Worm (Caenorhabditis elegans) whole organism, L1 larva: ENCODE data around the gene lmtr-3.

Source experiments
- C16A3.4 ChIP-seq: fragments of 150-350 bp; optimal IDR thresholded peaks from 2 replicates; lab custom pipeline; 2014; ENCODE audit warnings: missing biosample characterization, missing genetic modification characterization
- F16B12.6 ChIP-seq: fragments of 150-350 bp; optimal IDR thresholded peaks from 2 replicates; lab custom pipeline; 2014; ENCODE audit warnings: missing biosample characterization, missing genetic modification characterization
- alr-1 ChIP-seq: fragments of 200-800 bp; sonication (Bioruptor generic); optimal IDR thresholded peaks from 2 replicates; lab custom pipeline; 2018; ENCODE audit warnings: borderline replicate concordance, mild to moderate bottlenecking, missing genetic modification characterization, missing compliant biosample characterization
- blmp-1 ChIP-seq: fragments of 150-350 bp; optimal IDR thresholded peaks from 2 replicates; lab custom pipeline; 2014; ENCODE audit warnings: missing biosample characterization, missing genetic modification characterization
- ceh-82 ChIP-seq, 3 experiments: fragments of 150-350 bp in 1 of 3; sonication (generic microtip) in 2 of 3; optimal IDR thresholded peaks; 2 replicates each; lab custom pipeline; 2014 to 2017; ENCODE audit warnings: missing biosample characterization in 3 of 3, missing genetic modification characterization in 3 of 3
- ces-1 ChIP-seq: fragments of 150-350 bp; optimal IDR thresholded peaks from 2 replicates; lab custom pipeline; 2014; ENCODE audit warnings: missing biosample characterization, missing genetic modification reagents, missing genetic modification characterization
- dpl-1 ChIP-seq, 3 experiments: fragments of 150-350 bp in 2 of 3; sonication (generic microtip) in 1 of 3; optimal IDR thresholded peaks; 2 replicates each; lab custom pipeline; 2014 to 2017; ENCODE audit warnings: missing biosample characterization in 3 of 3, missing genetic modification characterization in 3 of 3, missing genetic modification reagents in 3 of 3
- dsc-1 ChIP-seq: sonication (generic microtip); optimal IDR thresholded peaks from 2 replicates; lab custom pipeline; 2016; ENCODE audit warnings: mild to moderate bottlenecking, missing genetic modification characterization, missing compliant biosample characterization
- efl-1 ChIP-seq, 4 experiments: fragments of 150-350 bp; optimal IDR thresholded peaks in 3 of 4; peaks in 1 of 4; 1 replicate in 1 of 4; 2 replicates in 3 of 4; lab custom pipeline; 2014; ENCODE audit warnings: missing biosample characterization in 2 of 4, missing genetic modification characterization in 2 of 4, missing genetic modification reagents in 2 of 4
- egl-13 ChIP-seq: sonication (generic microtip); optimal IDR thresholded peaks from 2 replicates; lab custom pipeline; 2016; ENCODE audit warnings: missing genotype, missing genetic modification reagents, missing genetic modification characterization, missing compliant biosample characterization
- egl-27 ChIP-seq, 2 experiments: fragments of 150-350 bp in 1 of 2; sonication (generic microtip); optimal IDR thresholded peaks; 3 replicates each; lab custom pipeline; 2017 to 2018; ENCODE audit warnings: missing biosample characterization in 2 of 2, missing genetic modification characterization in 2 of 2, missing genetic modification reagents in 2 of 2
- ets-5 ChIP-seq: fragments of 200-800 bp; sonication (Bioruptor generic); IDR thresholded peaks from 2 replicates; pipeline ENCODE4 v1.3.6; 2022; ENCODE audit warnings: missing genetic modification characterization, missing compliant biosample characterization
- fkh-8 ChIP-seq: sonication (generic microtip); optimal IDR thresholded peaks from 2 replicates; lab custom pipeline; 2016; ENCODE audit warnings: mild to moderate bottlenecking, missing genetic modification characterization, missing compliant biosample characterization
- hlh-4 ChIP-seq: sonication (generic microtip); optimal IDR thresholded peaks from 2 replicates; lab custom pipeline; 2016; ENCODE audit warnings: mild to moderate bottlenecking, missing genetic modification characterization, missing compliant biosample characterization
- hpl-2 ChIP-seq: fragments of 150-350 bp; optimal IDR thresholded peaks from 2 replicates; lab custom pipeline; 2014; ENCODE audit warnings: missing biosample characterization, missing genetic modification reagents, missing genetic modification characterization
- irx-1 ChIP-seq: sonication (generic microtip); optimal IDR thresholded peaks from 2 replicates; lab custom pipeline; 2016; ENCODE audit warnings: missing genetic modification characterization, missing compliant biosample characterization
- isw-1 ChIP-seq: fragments of 200-800 bp; sonication (Bioruptor generic); IDR thresholded peaks from 2 replicates; pipeline ENCODE4 v1.3.6; 2022; ENCODE audit warnings: missing genetic modification characterization, missing compliant biosample characterization
- jun-1 ChIP-seq: fragments of 150-350 bp; optimal IDR thresholded peaks from 2 replicates; lab custom pipeline; 2014; ENCODE audit warnings: missing biosample characterization, missing genetic modification reagents, missing genetic modification characterization
- lin-13 ChIP-seq: fragments of 150-350 bp; optimal IDR thresholded peaks from 2 replicates; lab custom pipeline; 2014; ENCODE audit warnings: missing biosample characterization, missing genetic modification reagents, missing genetic modification characterization
- lir-3 ChIP-seq: sonication (generic microtip); optimal IDR thresholded peaks from 2 replicates; lab custom pipeline; 2016; ENCODE audit warnings: mild to moderate bottlenecking, missing genetic modification characterization, moderate library complexity, missing compliant biosample characterization; ENCODE audit not compliant: poor library complexity
- lsy-2 ChIP-seq, 2 experiments: fragments of 150-350 bp; optimal IDR thresholded peaks; 2 replicates each; lab custom pipeline; 2014; ENCODE audit warnings: missing biosample characterization in 2 of 2, missing genetic modification characterization in 2 of 2
- nhr-19 ChIP-seq: fragments of 200-800 bp; sonication (Bioruptor generic); conservative IDR thresholded peaks from 2 replicates; pipeline ENCODE4 v1.3.6; 2022; ENCODE audit warnings: missing genetic modification characterization, missing compliant biosample characterization
- nhr-20 ChIP-seq: sonication (generic microtip); optimal IDR thresholded peaks from 2 replicates; lab custom pipeline; 2016; ENCODE audit warnings: mild to moderate bottlenecking, missing genetic modification characterization, missing compliant biosample characterization
- nhr-76 ChIP-seq: sonication (generic microtip); optimal IDR thresholded peaks from 2 replicates; lab custom pipeline; 2017; ENCODE audit warnings: missing biosample characterization, missing genetic modification characterization
- nhr-84 ChIP-seq: sonication (generic microtip); optimal IDR thresholded peaks from 2 replicates; lab custom pipeline; 2017; ENCODE audit warnings: missing biosample characterization, missing genetic modification characterization
- nhr-90 ChIP-seq: sonication (generic microtip); optimal IDR thresholded peaks from 2 replicates; lab custom pipeline; 2016; ENCODE audit warnings: mild to moderate bottlenecking, missing genetic modification characterization, missing compliant biosample characterization; ENCODE audit not compliant: poor library complexity
- pax-3 ChIP-seq: fragments of 200-800 bp; sonication (Bioruptor generic); optimal IDR thresholded peaks from 2 replicates; lab custom pipeline; 2018; ENCODE audit warnings: mild to moderate bottlenecking, missing genetic modification characterization, moderate library complexity, missing compliant biosample characterization
- rnt-1 ChIP-seq: sonication (generic microtip); optimal IDR thresholded peaks from 2 replicates; lab custom pipeline; 2016; ENCODE audit warnings: mild to moderate bottlenecking, missing genetic modification characterization, moderate library complexity, missing compliant biosample characterization
- skn-1 ChIP-seq: fragments of 150-350 bp; optimal IDR thresholded peaks from 2 replicates; lab custom pipeline; 2014; ENCODE audit warnings: missing biosample characterization, missing genetic modification characterization
- snu-23 ChIP-seq: sonication (generic microtip); optimal IDR thresholded peaks from 2 replicates; lab custom pipeline; 2016; ENCODE audit warnings: missing genetic modification characterization, missing compliant biosample characterization
- sup-37 ChIP-seq: fragments of 200-800 bp; sonication (Bioruptor generic); optimal IDR thresholded peaks from 2 replicates; lab custom pipeline; 2018; ENCODE audit warnings: mild to moderate bottlenecking, missing genetic modification characterization, missing compliant biosample characterization
- tbx-2 ChIP-seq: sonication (generic microtip); optimal IDR thresholded peaks from 2 replicates; lab custom pipeline; 2016; ENCODE audit warnings: missing genetic modification characterization, missing compliant biosample characterization
- unc-130 ChIP-seq: fragments of 150-350 bp; optimal IDR thresholded peaks from 2 replicates; lab custom pipeline; 2017; ENCODE audit warnings: missing biosample characterization, missing genetic modification characterization, inconsistent platforms
- unc-62 ChIP-seq: fragments of 150-350 bp; optimal IDR thresholded peaks from 2 replicates; lab custom pipeline; 2014; ENCODE audit warnings: missing biosample characterization, missing genetic modification reagents, missing genetic modification characterization
- unc-86 ChIP-seq: sonication (generic microtip); optimal IDR thresholded peaks from 2 replicates; lab custom pipeline; 2016; ENCODE audit warnings: missing genetic modification characterization, missing compliant biosample characterization
- vab-15 ChIP-seq: sonication (generic microtip); optimal IDR thresholded peaks from 2 replicates; lab custom pipeline; 2017; ENCODE audit warnings: missing genotype, mild to moderate bottlenecking, missing genetic modification characterization, missing compliant biosample characterization
- xbp-1 ChIP-seq: sonication (generic microtip); optimal IDR thresholded peaks from 2 replicates; lab custom pipeline; 2016; ENCODE audit warnings: missing genetic modification characterization, missing compliant biosample characterization
- ztf-11 ChIP-seq, 2 experiments: sonication (generic microtip); optimal IDR thresholded peaks; 2 replicates each; lab custom pipeline; 2016 to 2017; ENCODE audit warnings: missing genetic modification characterization in 2 of 2, missing biosample characterization in 1 of 2, missing compliant biosample characterization in 1 of 2
- ztf-4 ChIP-seq: fragments of 150-350 bp; optimal IDR thresholded peaks from 2 replicates; lab custom pipeline; 2014; ENCODE audit warnings: missing biosample characterization, missing genetic modification characterization

Gene lmtr-3

ce11 chrV:11082475-11082874 is 41.5 kb upstream of the lmtr-3 start (continued):
- peak; percentile 25 to 39 for TF ChIP-seq efl-1 (optimal IDR thresholded peaks at IDR 0.05; lab: Kevin White, UChicago)
- peak in 1 of 2 experiments; percentile 81 for TF ChIP-seq efl-1 (GFP tag; optimal IDR thresholded peaks at IDR 0.05 in 1 of 2; lab: Kevin White, UChicago)
- TF ChIP-seq unc-86 (tag; lab: Kevin White, UChicago), result no peak
- TF ChIP-seq ztf-4, result peak; percentile 81
- peak; percentile 71 for TF ChIP-seq sup-37
- TF ChIP-seq skn-1 (tag; lab: Kevin White, UChicago), result no peak
- peak; percentile 21 for TF ChIP-seq lir-3
- no peak for TF ChIP-seq F16B12.6 (tag; lab: Kevin White, UChicago)
- peak; percentile 80 for TF ChIP-seq nhr-20 (tag; lab: Kevin White, UChicago)
- no peak for TF ChIP-seq unc-62 (GFP tag; lab: Kevin White, UChicago)
- TF ChIP-seq xbp-1 (tag; lab: Kevin White, UChicago), result peak; percentile 37
- TF ChIP-seq nhr-76 (tag; lab: Kevin White, UChicago), result no peak
- TF ChIP-seq fkh-8 (tag; lab: Kevin White, UChicago), result no peak
- peak; percentile 32 to 44 for TF ChIP-seq lsy-2 (tag; optimal IDR thresholded peaks at IDR 0.05; lab: Kevin White, UChicago)
- no peak for TF ChIP-seq nhr-84 (tag; lab: Kevin White, UChicago)
- TF ChIP-seq tbx-2, result peak; percentile 58
- TF ChIP-seq unc-130 (tag; lab: Kevin White, UChicago), result peak; percentile 35
- peak; percentile 49 for TF ChIP-seq irx-1 (tag; lab: Kevin White, UChicago)
- TF ChIP-seq lin-13 (GFP tag; lab: Kevin White, UChicago), result peak; percentile 14
- no peak for TF ChIP-seq alr-1 (tag; lab: Kevin White, UChicago)
- no peak for TF ChIP-seq C16A3.4 (tag; lab: Kevin White, UChicago)
- TF ChIP-seq egl-27 (tag; optimal IDR thresholded peaks at IDR 0.05; lab: Kevin White, UChicago), result peak in 1 of 2 experiments; percentile 24
- peak; percentile 76 for TF ChIP-seq snu-23 (GFP tag; lab: Kevin White, UChicago)
- no peak for TF ChIP-seq isw-1 (GFP tag; lab: Robert Waterston, UW)
- peak; percentile 24 for TF ChIP-seq nhr-90
- peak; percentile 67 for TF ChIP-seq dsc-1
- peak; percentile 88 for TF ChIP-seq rnt-1 (tag; lab: Kevin White, UChicago)
- TF ChIP-seq blmp-1 (tag; lab: Kevin White, UChicago), result no peak
- TF ChIP-seq nhr-19 (GFP tag; lab: Robert Waterston, UW), result peak; percentile 84
- no peak for TF ChIP-seq hlh-4 (tag; lab: Kevin White, UChicago)
- TF ChIP-seq ztf-11 (tag; optimal IDR thresholded peaks at IDR 0.05; lab: Kevin White, UChicago), result no peak
- TF ChIP-seq egl-13 (tag; lab: Kevin White, UChicago), result no peak
- TF ChIP-seq vab-15 (tag; lab: Kevin White, UChicago), result no peak
- TF ChIP-seq hpl-2 (GFP tag; lab: Kevin White, UChicago), result no peak
- peak; percentile 1 to 55 (median 34) for TF ChIP-seq ceh-82 (tag; optimal IDR thresholded peaks at IDR 0.05; lab: Kevin White, UChicago)

- no peak for TF ChIP-seq dpl-1 (GFP tag; optimal IDR thresholded peaks at IDR 0.05; lab: Kevin White, UChicago)
- no peak for TF ChIP-seq jun-1 (tag; lab: Kevin White, UChicago)
- TF ChIP-seq isw-1 (GFP tag; lab: Robert Waterston, UW), result no peak
- TF ChIP-seq ces-1 (GFP tag; lab: Kevin White, UChicago), result no peak
- no peak for TF ChIP-seq unc-86 (tag; lab: Kevin White, UChicago)
- no peak for TF ChIP-seq pax-3 (tag; lab: Kevin White, UChicago)
- TF ChIP-seq snu-23 (GFP tag; lab: Kevin White, UChicago), result no peak
- TF ChIP-seq ets-5 (GFP tag; lab: Robert Waterston, UW), result no peak
- TF ChIP-seq efl-1 (optimal IDR thresholded peaks at IDR 0.05; lab: Kevin White, UChicago), result no peak
- TF ChIP-seq efl-1 (GFP tag; optimal IDR thresholded peaks at IDR 0.05 in 1 of 2; lab: Kevin White, UChicago), result no peak
- TF ChIP-seq unc-130 (tag; lab: Kevin White, UChicago), result no peak
These were observed 41.0 kb upstream of the lmtr-3 start for ce11 chrV:11082964-11083363.
